Worm (Caenorhabditis elegans) whole organism, L4 larva: ENCODE measurements around the gene F20D1.3.

Source experiments
- attf-4 ChIP-seq: sonication (generic microtip); optimal IDR thresholded peaks from 3 replicates; lab custom pipeline; 2017; ENCODE audit warnings: missing biosample characterization, missing genetic modification characterization
- egl-43 ChIP-seq: fragments of 200-800 bp; sonication (Bioruptor generic); IDR thresholded peaks from 2 replicates; pipeline ENCODE4 v1.3.6; 2022; ENCODE audit warnings: missing genetic modification reagents, missing genetic modification characterization, missing compliant biosample characterization
- nhr-237 ChIP-seq: sonication (generic microtip); optimal IDR thresholded peaks from 2 replicates; lab custom pipeline; 2017; ENCODE audit warnings: missing biosample characterization, missing genetic modification characterization
- zag-1 ChIP-seq: fragments of 150-350 bp; optimal IDR thresholded peaks from 2 replicates; lab custom pipeline; 2014; ENCODE audit warnings: missing biosample characterization, missing genetic modification characterization

ce11 chrX:15011526-15012274 lies 35.8 kb downstream of the F20D1.3 start:
- TF ChIP-seq zag-1 (tag; lab: Kevin White, UChicago) (no peak), egl-43 (GFP tag; lab: Robert Waterston, UW) (no peak), attf-4 (tag; lab: Kevin White, UChicago) (no peak), nhr-237 (tag; lab: Kevin White, UChicago) (no peak)
